Fruit fly (Drosophila melanogaster) whole organism, embryonic: ENCODE results near the gene CG6791.
A peak's percentile ranks its signal among the peaks of the same experiment; 100 is the strongest.

Experiments
- ATbp ChIP-seq: fragments of 200-800 bp; sonication (Bioruptor generic); optimal IDR thresholded peaks from 2 replicates; lab custom pipeline; 2017; ENCODE audit warnings: missing biosample characterization, mild to moderate bottlenecking, missing genetic modification characterization, missing genetic modification reagents
- Asciz ChIP-seq: fragments of 200-800 bp; sonication (Bioruptor generic); optimal IDR thresholded peaks from 2 replicates; lab custom pipeline; 2017; ENCODE audit warnings: missing biosample characterization, mild to moderate bottlenecking, missing genetic modification characterization, missing genetic modification reagents
- CG1024 ChIP-seq: fragments of 200-800 bp; sonication (Bioruptor generic); IDR thresholded peaks from 2 replicates; pipeline ENCODE4 v1.3.6; 2022; ENCODE audit warnings: missing biosample characterization, missing genetic modification characterization
- CG10274 ChIP-seq: fragments of 200-800 bp; sonication (Bioruptor generic); optimal IDR thresholded peaks from 3 replicates; lab custom pipeline; 2017; ENCODE audit warnings: missing biosample characterization, mild to moderate bottlenecking, missing genetic modification characterization
- CG10366 ChIP-seq: fragments of 200-800 bp; sonication (Bioruptor generic); IDR thresholded peaks from 2 replicates; pipeline ENCODE4 v1.3.6; 2022; ENCODE audit warnings: missing biosample characterization, missing genetic modification characterization
- CG11085 ChIP-seq: fragments of 200-800 bp; sonication (Bioruptor generic); IDR thresholded peaks from 2 replicates; pipeline ENCODE4 v1.3.6; 2022; ENCODE audit warnings: missing biosample characterization, missing genetic modification characterization
- CG11504 ChIP-seq: fragments of 200-800 bp; sonication (Bioruptor generic); optimal IDR thresholded peaks from 3 replicates; lab custom pipeline; 2019; ENCODE audit warnings: missing biosample characterization, mild to moderate bottlenecking, missing genetic modification characterization, moderate library complexity
- CG11695 ChIP-seq: fragments of 200-800 bp; sonication (Bioruptor generic); IDR thresholded peaks from 3 replicates; pipeline ENCODE4 v1.3.6; 2022; ENCODE audit warnings: missing biosample characterization, missing genetic modification characterization
- CG14014 ChIP-seq: fragments of 200-800 bp; sonication (Bioruptor generic); IDR thresholded peaks from 2 replicates; pipeline ENCODE4 v1.3.6; 2022; ENCODE audit warnings: missing biosample characterization, missing genetic modification characterization
- CG1603 ChIP-seq: fragments of 200-800 bp; sonication (Bioruptor generic); optimal IDR thresholded peaks from 2 replicates; lab custom pipeline; 2019; ENCODE audit warnings: missing biosample characterization, mild to moderate bottlenecking, missing genetic modification characterization, moderate library complexity
- CG17359 ChIP-seq: fragments of 200-800 bp; sonication (Bioruptor generic); optimal IDR thresholded peaks from 3 replicates; lab custom pipeline; 2018; ENCODE audit warnings: missing biosample characterization, mild to moderate bottlenecking, missing genetic modification characterization, moderate library complexity
- CG18619 ChIP-seq: fragments of 200-800 bp; sonication (Bioruptor generic); optimal IDR thresholded peaks from 3 replicates; lab custom pipeline; 2017; ENCODE audit warnings: missing biosample characterization, mild to moderate bottlenecking, missing genetic modification characterization
- CG30403 ChIP-seq: fragments of 200-800 bp; sonication (Bioruptor generic); optimal IDR thresholded peaks from 3 replicates; lab custom pipeline; 2016; ENCODE audit warnings: missing biosample characterization, missing genetic modification characterization
- CG30431 ChIP-seq: fragments of 200-800 bp; sonication (Bioruptor generic); optimal IDR thresholded peaks from 2 replicates; lab custom pipeline; 2017; ENCODE audit warnings: missing biosample characterization, missing genetic modification characterization
- CG3163 ChIP-seq: fragments of 200-800 bp; sonication (Bioruptor generic); optimal IDR thresholded peaks from 3 replicates; lab custom pipeline; 2016; ENCODE audit warnings: missing biosample characterization, missing genetic modification characterization
- CG42726 ChIP-seq: fragments of 200-800 bp; sonication (Bioruptor generic); IDR thresholded peaks from 2 replicates; pipeline ENCODE4 v1.3.6; 2022; ENCODE audit warnings: missing biosample characterization, missing genetic modification characterization; ENCODE audit not compliant: partially characterized antibody
- CG4360 ChIP-seq: fragments of 200-800 bp; sonication (Bioruptor generic); IDR thresholded peaks from 2 replicates; pipeline ENCODE4 v1.3.6; 2022; ENCODE audit warnings: missing biosample characterization, missing genetic modification characterization
- CG5180 ChIP-seq: fragments of 200-800 bp; sonication (Bioruptor generic); optimal IDR thresholded peaks from 3 replicates; lab custom pipeline; 2017; ENCODE audit warnings: missing biosample characterization, missing genetic modification characterization, mild to moderate bottlenecking, moderate library complexity, missing genetic modification reagents
- CG5953 ChIP-seq: fragments of 200-800 bp; sonication (Bioruptor generic); IDR thresholded peaks from 2 replicates; pipeline ENCODE4 v1.3.6; 2022; ENCODE audit warnings: missing biosample characterization, missing genetic modification characterization
- CG6254 ChIP-seq: fragments of 200-800 bp; sonication (Bioruptor generic); optimal IDR thresholded peaks from 3 replicates; lab custom pipeline; 2017; ENCODE audit warnings: mild to moderate bottlenecking, missing biosample characterization, missing genetic modification reagents, missing genetic modification characterization
- CG6272 ChIP-seq: fragments of 200-800 bp; sonication (Bioruptor generic); IDR thresholded peaks from 2 replicates; pipeline ENCODE4 v1.3.6; 2022; ENCODE audit warnings: missing biosample characterization, missing genetic modification characterization
- CG6654 ChIP-seq: fragments of 200-800 bp; sonication (Bioruptor generic); optimal IDR thresholded peaks from 2 replicates; lab custom pipeline; 2017; ENCODE audit warnings: missing biosample characterization, mild to moderate bottlenecking, missing genetic modification characterization
- CG6765 ChIP-seq: fragments of 200-800 bp; sonication (Bioruptor generic); optimal IDR thresholded peaks from 3 replicates; lab custom pipeline; 2017; ENCODE audit warnings: missing biosample characterization, mild to moderate bottlenecking, missing genetic modification characterization
- CG7987 ChIP-seq: fragments of 200-800 bp; sonication (Bioruptor generic); optimal IDR thresholded peaks from 2 replicates; lab custom pipeline; 2018; ENCODE audit warnings: missing biosample characterization, mild to moderate bottlenecking, missing genetic modification characterization, moderate library complexity
- CG8290 ChIP-seq, 3 experiments: fragments of 200-800 bp; sonication (Bioruptor generic); optimal IDR thresholded peaks; 2 replicates each; lab custom pipeline; 2016 to 2019; ENCODE audit warnings: missing biosample characterization in 3 of 3, missing genetic modification characterization in 3 of 3, mild to moderate bottlenecking in 2 of 3, moderate library complexity in 1 of 3
- CG8478 ChIP-seq: fragments of >200 bp; optimal IDR thresholded peaks from 2 replicates; lab custom pipeline; 2018
- CrebB ChIP-seq: fragments of 200-800 bp; sonication (Bioruptor generic); optimal IDR thresholded peaks from 3 replicates; lab custom pipeline; 2018; ENCODE audit warnings: missing biosample characterization, mild to moderate bottlenecking, missing genetic modification characterization
- Dbx ChIP-seq: fragments of 200-800 bp; sonication (Bioruptor generic); IDR thresholded peaks from 3 replicates; pipeline ENCODE4 v1.3.6; 2022; ENCODE audit warnings: missing biosample characterization, missing genetic modification characterization
- Dip2 ChIP-seq: fragments of 200-800 bp; sonication (Bioruptor generic); IDR thresholded peaks from 2 replicates; pipeline ENCODE4 v1.3.6; 2022; ENCODE audit warnings: missing biosample characterization, missing genetic modification characterization
- Dip3 ChIP-seq: fragments of 200-800 bp; sonication (Bioruptor generic); optimal IDR thresholded peaks from 3 replicates; lab custom pipeline; 2016; ENCODE audit warnings: missing biosample characterization, missing genetic modification characterization
- Eip74EF ChIP-seq, 2 experiments: fragments of 200-800 bp in 1 of 2; fragments of >200 bp in 1 of 2; sonication (Bioruptor generic) in 1 of 2; optimal IDR thresholded peaks; 2 replicates each; lab custom pipeline; 2017 to 2019; ENCODE audit warnings: missing biosample characterization in 2 of 2, missing genetic modification characterization in 2 of 2, mild to moderate bottlenecking in 1 of 2, moderate library complexity in 1 of 2
- Gug ChIP-seq: fragments of 200-800 bp; sonication (Bioruptor generic); IDR thresholded peaks from 4 replicates; pipeline ENCODE4 v1.3.6; 2022; ENCODE audit warnings: missing biosample characterization, missing genetic modification characterization
- HmgD ChIP-seq: fragments of 200-800 bp; sonication (Bioruptor generic); optimal IDR thresholded peaks from 3 replicates; lab custom pipeline; 2016; ENCODE audit warnings: missing biosample characterization, missing genetic modification characterization
- Hmr ChIP-seq: fragments of 200-800 bp; sonication (Bioruptor generic); optimal IDR thresholded peaks from 3 replicates; lab custom pipeline; 2017; ENCODE audit warnings: mild to moderate bottlenecking, missing biosample characterization, missing genetic modification reagents, missing genetic modification characterization
- Lim3 ChIP-seq: fragments of 200-800 bp; sonication (Bioruptor generic); IDR thresholded peaks from 2 replicates; pipeline ENCODE4 v1.3.6; 2022; ENCODE audit warnings: missing biosample characterization, missing genetic modification characterization
- MTF-1 ChIP-seq: fragments of 200-800 bp; sonication (Bioruptor generic); optimal IDR thresholded peaks from 2 replicates; lab custom pipeline; 2018; ENCODE audit warnings: missing biosample characterization, mild to moderate bottlenecking, missing genetic modification characterization, borderline replicate concordance
- Nf-YB ChIP-seq: fragments of 200-800 bp; sonication (Bioruptor generic); optimal IDR thresholded peaks from 3 replicates; lab custom pipeline; 2019; ENCODE audit warnings: missing biosample characterization, mild to moderate bottlenecking, missing genetic modification characterization, moderate library complexity
- Oli ChIP-seq: fragments of 200-800 bp; sonication (Bioruptor generic); optimal IDR thresholded peaks from 2 replicates; lab custom pipeline; 2018; ENCODE audit warnings: missing biosample characterization, mild to moderate bottlenecking, missing genetic modification characterization, moderate library complexity
- Vsx1 ChIP-seq: fragments of 200-800 bp; sonication (Bioruptor generic); optimal IDR thresholded peaks from 2 replicates; lab custom pipeline; 2017; ENCODE audit warnings: missing biosample characterization, mild to moderate bottlenecking, missing genetic modification characterization, missing genetic modification reagents
- ab ChIP-seq: fragments of 200-800 bp; sonication (Bioruptor generic); optimal IDR thresholded peaks from 2 replicates; lab custom pipeline; 2016; ENCODE audit warnings: missing biosample characterization, missing genetic modification characterization
- dmrt11E ChIP-seq: fragments of 200-800 bp; sonication (Bioruptor generic); optimal IDR thresholded peaks from 3 replicates; lab custom pipeline; 2018; ENCODE audit warnings: missing biosample characterization, mild to moderate bottlenecking, missing genetic modification characterization, moderate library complexity
- dysf ChIP-seq: fragments of 200-800 bp; sonication (Bioruptor generic); IDR thresholded peaks from 3 replicates; pipeline ENCODE4 v1.3.6; 2022; ENCODE audit warnings: missing biosample characterization, missing genetic modification characterization
- fu2 ChIP-seq: fragments of 200-800 bp; sonication (Bioruptor generic); optimal IDR thresholded peaks from 2 replicates; lab custom pipeline; 2016; ENCODE audit warnings: missing biosample characterization, missing genetic modification characterization
- h ChIP-seq: fragments of >200 bp; optimal IDR thresholded peaks from 2 replicates; lab custom pipeline; 2017
- ranshi ChIP-seq: fragments of 200-800 bp; sonication (Bioruptor generic); IDR thresholded peaks from 2 replicates; pipeline ENCODE4 v1.3.6; 2022; ENCODE audit warnings: missing biosample characterization, missing genetic modification characterization
- sima ChIP-seq: fragments of 200-800 bp; sonication (Bioruptor generic); optimal IDR thresholded peaks from 2 replicates; lab custom pipeline; 2016; ENCODE audit warnings: missing biosample characterization, missing genetic modification characterization
- sisA ChIP-seq: fragments of 200-800 bp; sonication (Bioruptor generic); IDR thresholded peaks from 2 replicates; pipeline ENCODE4 v1.3.6; 2022; ENCODE audit warnings: missing biosample characterization, missing genetic modification characterization
- twi ChIP-seq: fragments of 200-800 bp; optimal IDR thresholded peaks from 2 replicates; lab custom pipeline; 2019; ENCODE audit warnings: missing biosample characterization, mild to moderate bottlenecking, missing genetic modification characterization, moderate library complexity

Gene CG6791

dm6 chr3R:11562326-11563109, 27.4 kb downstream of the CG6791 start (continued):
- peak; percentile 64 for TF ChIP-seq CG6654 (GFP tag; lab: Kevin White, UChicago)
- TF ChIP-seq CG11695 (GFP tag; lab: Robert Waterston, UW) = peak; percentile 90
- TF ChIP-seq dysf = peak; percentile 97
- TF ChIP-seq ranshi (GFP tag; lab: Robert Waterston, UW) = peak; percentile 90
- peak; percentile 92 for TF ChIP-seq Gug (GFP tag; lab: Robert Waterston, UW)
- peak; percentile 85 for TF ChIP-seq CG18619 (GFP tag; lab: Kevin White, UChicago)
- peak; percentile 94 for TF ChIP-seq CG17359 (tag; lab: Kevin White, UChicago)
- peak; percentile 86 for TF ChIP-seq fu2 (GFP tag; lab: Kevin White, UChicago)
- peak; percentile 80 for TF ChIP-seq ab (GFP tag; lab: Kevin White, UChicago)
- TF ChIP-seq ATbp (GFP tag; lab: Kevin White, UChicago) = peak; percentile 92
- TF ChIP-seq CG3163 (GFP tag; lab: Kevin White, UChicago) = peak; percentile 70
- peak; percentile 64 for TF ChIP-seq Nf-YB (GFP tag; lab: Kevin White, UChicago)
- peak; percentile 81 for TF ChIP-seq Vsx1 (GFP tag; lab: Kevin White, UChicago)
- peak; percentile 86 for TF ChIP-seq Asciz (GFP tag; lab: Kevin White, UChicago)
- TF ChIP-seq CG4360 (GFP tag; lab: Robert Waterston, UW) = peak; percentile 60; the same call in 1 of the 2 replicates
- peak; percentile 80 for TF ChIP-seq CG10274
- TF ChIP-seq Dbx (GFP tag; lab: Robert Waterston, UW) = peak; percentile 95
- TF ChIP-seq CG6272 (GFP tag; lab: Robert Waterston, UW) = peak; percentile 82
- peak; percentile 56 for TF ChIP-seq CG7987
- TF ChIP-seq CG11085 = peak; percentile 86
- no peak; the same call in 1 of the 2 replicates for TF ChIP-seq CG42726
- TF ChIP-seq CG8290 (GFP tag; optimal IDR thresholded peaks at IDR 0.05; lab: Kevin White, UChicago) = peak; percentile 87
- TF ChIP-seq CG8290 (tag; optimal IDR thresholded peaks at IDR 0.05; lab: Kevin White, UChicago) = peak in 1 of 2 experiments; percentile 97
- TF ChIP-seq CG30403 (GFP tag; lab: Kevin White, UChicago) = peak; percentile 92
- peak; percentile 88 for TF ChIP-seq CG10366 (GFP tag; lab: Robert Waterston, UW)
- peak; percentile 95 for TF ChIP-seq CG11504 (tag; lab: Kevin White, UChicago)
- peak; percentile 88 for TF ChIP-seq HmgD
- TF ChIP-seq CG14014 (GFP tag; lab: Robert Waterston, UW) = peak; percentile 91
- TF ChIP-seq CrebB = peak; percentile 84
- TF ChIP-seq Lim3 (GFP tag; lab: Robert Waterston, UW) = peak; percentile 60; the same call in 1 of the 2 replicates
- TF ChIP-seq CG1603 (tag; lab: Kevin White, UChicago) = peak; percentile 92
- no peak for TF ChIP-seq CG8478 (lab: Kevin White, UChicago)
- TF ChIP-seq Hmr = peak; percentile 91
- peak; percentile 94 for TF ChIP-seq sisA (GFP tag; lab: Robert Waterston, UW)
- peak; percentile 72 for TF ChIP-seq CG6254 (GFP tag; lab: Kevin White, UChicago)
- peak; percentile 88 for TF ChIP-seq Dip3 (GFP tag; lab: Kevin White, UChicago)
- TF ChIP-seq h (lab: Kevin White, UChicago) = no peak
- peak; percentile 66 for TF ChIP-seq CG30431
- peak; percentile 51 for TF ChIP-seq twi
- peak; percentile 87 for TF ChIP-seq Oli (tag; lab: Kevin White, UChicago)
- peak; percentile 83 for TF ChIP-seq CG5953 (GFP tag; lab: Robert Waterston, UW)
- TF ChIP-seq sima (GFP tag; lab: Kevin White, UChicago) = peak; percentile 80
- peak; percentile 63 for TF ChIP-seq MTF-1 (GFP tag; lab: Kevin White, UChicago)
- peak; percentile 94 for TF ChIP-seq CG6765 (GFP tag; lab: Kevin White, UChicago)
- peak; percentile 82 for TF ChIP-seq CG1024
- TF ChIP-seq CG5180 (GFP tag; lab: Kevin White, UChicago) = peak; percentile 82
- peak; percentile 15 for TF ChIP-seq dmrt11E (tag; lab: Kevin White, UChicago)
- peak; percentile 43; the same call in 1 of the 2 replicates for TF ChIP-seq Dip2 (GFP tag; lab: Robert Waterston, UW)
- peak in 1 of 2 experiments; percentile 79 for TF ChIP-seq Eip74EF (GFP tag; optimal IDR thresholded peaks at IDR 0.05; lab: Kevin White, UChicago)
